Worm (Caenorhabditis elegans): Measurements from ENCODE around the gene T26E4.7.

The T26E4.7 gene

ce11 chrV:15831586-15831985, 38.2 kb downstream of the T26E4.7 start, which contains the start of gene srbc-56:
Gene srbc-56, minus strand, starts transcription at chrV:15831686.
- TF ChIP-seq mdl-1 (tag; optimal IDR thresholded peaks at IDR 0.05) (no peak), nhr-25 (tag; optimal IDR thresholded peaks at IDR 0.05) (no peak), aly-2 (tag; optimal IDR thresholded peaks at IDR 0.05) (no peak), ceh-16 (tag; optimal IDR thresholded peaks at IDR 0.05) (no peak), lin-11 (tag; optimal IDR thresholded peaks at IDR 0.05) (no peak), nhr-23 (tag; optimal IDR thresholded peaks at IDR 0.05) (no peak), ama-1 (optimal IDR thresholded peaks at IDR 0.05) (no peak), skn-1 (tag; optimal IDR thresholded peaks at IDR 0.05) (no peak), zag-1 (tag; optimal IDR thresholded peaks at IDR 0.05) (no peak), sem-4 (tag; optimal IDR thresholded peaks at IDR 0.05) (no peak), ZK546.5 (tag; optimal IDR thresholded peaks at IDR 0.05) (no peak), C34F6.9 (tag; optimal IDR thresholded peaks at IDR 0.05) (no peak)

- TF ChIP-seq F13H6.1 (tag; optimal IDR thresholded peaks at IDR 0.05) (no peak), ztf-4 (tag; optimal IDR thresholded peaks at IDR 0.05) (no peak), ztf-11 (tag; optimal IDR thresholded peaks at IDR 0.05) (no peak), peb-1 (tag; optimal IDR thresholded peaks at IDR 0.05) (no peak), sem-4 (tag; optimal IDR thresholded peaks at IDR 0.05) (no peak), egl-27 (tag; optimal IDR thresholded peaks at IDR 0.05) (no peak)
Measured at ce11 chrV:15833622-15834021, 40.3 kb downstream of the T26E4.7 start, which contains the start of gene srbc-54. Gene srbc-54, minus strand, starts transcription at chrV:15833722.

ce11 chrV:15841095-15841494, 47.7 kb downstream of the T26E4.7 start, which contains the start of gene srh-149:
Gene srh-149, minus strand, starts transcription at chrV:15841195.
- TF ChIP-seq ztf-1 (GFP tag; conservative IDR thresholded peaks at IDR 0.05) (no peak), lin-39 (tag; optimal IDR thresholded peaks at IDR 0.05) (no peak), peb-1 (tag; optimal IDR thresholded peaks at IDR 0.05) (no peak), nhr-6 (tag; optimal IDR thresholded peaks at IDR 0.05) (no peak), aly-2 (tag; optimal IDR thresholded peaks at IDR 0.05) (no peak)
